Fruit fly (Drosophila melanogaster): ENCODE data around the gene CG10853.
A peak's percentile ranks its signal among the peaks of the same experiment; 100 is the strongest.

CG10853 gene

dm6 chr3L:3905111-3905510 lies 42.6 kb upstream of the CG10853 start, which contains the start of gene ida (continued):
- TF ChIP-seq C15 (GFP tag; IDR thresholded peaks at IDR 0.05) (no peak), tna (GFP tag; IDR thresholded peaks at IDR 0.05; ENCODE audit: partially characterized antibody) (peak; percentile 23; the same call in 1 of the 2 replicates), sr (GFP tag; IDR thresholded peaks at IDR 0.05) (no peak), CG9932 (GFP tag; IDR thresholded peaks at IDR 0.05) (no peak), pzg (GFP tag; optimal IDR thresholded peaks at IDR 0.05) (peak; percentile 88), CG18476 (GFP tag; optimal IDR thresholded peaks at IDR 0.05) (no peak), Dll (GFP tag; IDR thresholded peaks at IDR 0.05; ENCODE audit: partially characterized antibody) (0 out of 4 replicates have a peak, but pooled peaks have one; percentile 23), E2f2 (GFP tag; IDR thresholded peaks at IDR 0.05) (peak; percentile 99), CG18599 (GFP tag; optimal IDR thresholded peaks at IDR 0.05) (no peak), row (GFP tag; IDR thresholded peaks at IDR 0.05) (peak; percentile 12; the same call in 1 of the 3 replicates), CG2116 (GFP tag; optimal IDR thresholded peaks at IDR 0.05) (peak; percentile 31), CoRest (tag; optimal IDR thresholded peaks at IDR 0.05) (peak; percentile 12), CG7987 (GFP tag; optimal IDR thresholded peaks at IDR 0.05) (peak; percentile 6), CG8765 (GFP tag; IDR thresholded peaks at IDR 0.05) (no peak), BEAF-32 (GFP tag; optimal IDR thresholded peaks at IDR 0.05) (peak; percentile 37), CG13123 (GFP tag; optimal IDR thresholded peaks at IDR 0.05) (peak; percentile 43), Sry-δ (GFP tag; optimal IDR thresholded peaks at IDR 0.05) (peak; percentile 35), ash1 (GFP tag; optimal IDR thresholded peaks at IDR 0.05) (no peak), Dp (GFP tag; optimal IDR thresholded peaks at IDR 0.05) (peak; percentile 99), CG14710 (tag; optimal IDR thresholded peaks at IDR 0.05) (peak; percentile 36), slbo (GFP tag; IDR thresholded peaks at IDR 0.05) (no peak), her (GFP tag; optimal IDR thresholded peaks at IDR 0.05) (peak; percentile 41), Dip2 (GFP tag; IDR thresholded peaks at IDR 0.05) (no peak), ftz-f1 (GFP tag; optimal IDR thresholded peaks at IDR 0.05) (no peak), CG10543 (GFP tag; optimal IDR thresholded peaks at IDR 0.05) (peak; percentile 14), lab (GFP tag; optimal IDR thresholded peaks at IDR 0.05) (no peak), sug (tag; optimal IDR thresholded peaks at IDR 0.05) (peak; percentile 44), CG11723 (GFP tag; optimal IDR thresholded peaks at IDR 0.05) (no peak), CG4854 (GFP tag; optimal IDR thresholded peaks at IDR 0.05) (no peak), CG17186 (GFP tag; optimal IDR thresholded peaks at IDR 0.05) (peak; percentile 26), CG15601 (tag; optimal IDR thresholded peaks at IDR 0.05) (peak; percentile 8), wek (GFP tag; optimal IDR thresholded peaks at IDR 0.05) (peak; percentile 60), CG9797 (GFP tag; optimal IDR thresholded peaks at IDR 0.05) (peak; percentile 40), CG4617 (GFP tag; optimal IDR thresholded peaks at IDR 0.05; ENCODE audit: borderline replicate concordance) (peak; percentile 43), CG12769 (tag; optimal IDR thresholded peaks at IDR 0.05) (peak; percentile 27), MESR4 (GFP tag; optimal IDR thresholded peaks at IDR 0.05) (peak; percentile 28), stwl (tag; optimal IDR thresholded peaks at IDR 0.05) (peak; percentile 36), phol (tag; optimal IDR thresholded peaks at IDR 0.05) (peak; percentile 31), CG13296 (GFP tag; optimal IDR thresholded peaks at IDR 0.05) (peak; percentile 1), CG34224 (GFP tag; IDR thresholded peaks at IDR 0.05; ENCODE audit: partially characterized antibody) (peak; percentile 26; the same call in 1 of the 3 replicates), Pdp1 (GFP tag; optimal IDR thresholded peaks at IDR 0.05) (peak in 1 of 2 experiments; percentile 6), Fer1 (GFP tag; optimal IDR thresholded peaks at IDR 0.05) (peak; percentile 49), Sin3A (optimal IDR thresholded peaks at IDR 0.05) (peak; percentile 48), onecut (GFP tag; IDR thresholded peaks at IDR 0.05) (peak; percentile 18; the same call in 1 of the 2 replicates), YL-1 (GFP tag; optimal IDR thresholded peaks at IDR 0.05) (peak; percentile 46), CG17912 (GFP tag; optimal IDR thresholded peaks at IDR 0.05) (peak; percentile 1), Rfx (GFP tag; IDR thresholded peaks at IDR 0.05) (peak; percentile 24; the same call in 1 of the 2 replicates), CHES-1-like (GFP tag; optimal IDR thresholded peaks at IDR 0.05) (peak; percentile 33), CG10267 (tag; optimal IDR thresholded peaks at IDR 0.05) (peak; percentile 14)
